Fruit fly (Drosophila melanogaster) whole organism, pupa: ENCODE data around the gene CG1532.

Experiments used
- CG12605 ChIP-seq: fragments of 200-800 bp; sonication (Bioruptor generic); IDR thresholded peaks from 2 replicates; pipeline ENCODE4 v1.3.6; 2022; ENCODE audit warnings: missing biosample characterization, missing genetic modification characterization
- CG14655 ChIP-seq: fragments of 200-800 bp; sonication (Bioruptor generic); optimal IDR thresholded peaks from 3 replicates; lab custom pipeline; 2017; ENCODE audit warnings: mild to moderate bottlenecking, missing biosample characterization, missing genetic modification reagents, missing genetic modification characterization
- CG15710 ChIP-seq: fragments of 200-800 bp; sonication (Bioruptor generic); optimal IDR thresholded peaks from 2 replicates; lab custom pipeline; 2018; ENCODE audit warnings: missing biosample characterization, mild to moderate bottlenecking, missing genetic modification characterization, moderate library complexity
- CG17806 ChIP-seq: fragments of 200-800 bp; sonication (Bioruptor generic); optimal IDR thresholded peaks from 2 replicates; lab custom pipeline; 2018; ENCODE audit warnings: missing biosample characterization, mild to moderate bottlenecking, missing genetic modification characterization, moderate library complexity
- CG4496 ChIP-seq: fragments of 200-800 bp; sonication (Bioruptor generic); IDR thresholded peaks from 3 replicates; pipeline ENCODE4 v1.3.6; 2022; ENCODE audit warnings: missing biosample characterization, missing genetic modification characterization
- CG8159 ChIP-seq: fragments of 200-800 bp; sonication (Bioruptor generic); optimal IDR thresholded peaks from 3 replicates; lab custom pipeline; 2018; ENCODE audit warnings: missing biosample characterization, mild to moderate bottlenecking, missing genetic modification characterization, moderate library complexity
- CG8301 ChIP-seq: fragments of 200-800 bp; sonication (Bioruptor generic); optimal IDR thresholded peaks from 2 replicates; lab custom pipeline; 2018; ENCODE audit warnings: missing biosample characterization, mild to moderate bottlenecking, missing genetic modification characterization
- CG9948 ChIP-seq: fragments of 200-800 bp; sonication (Bioruptor generic); optimal IDR thresholded peaks from 2 replicates; lab custom pipeline; 2018; ENCODE audit warnings: missing biosample characterization, mild to moderate bottlenecking, missing genetic modification characterization, moderate library complexity
- D1 ChIP-seq: fragments of 200-800 bp; sonication (Bioruptor generic); optimal IDR thresholded peaks from 2 replicates; lab custom pipeline; 2018; ENCODE audit warnings: missing biosample characterization, mild to moderate bottlenecking, missing genetic modification characterization, moderate library complexity
- EcR ChIP-seq: fragments of 200-800 bp; sonication (Bioruptor generic); optimal IDR thresholded peaks from 3 replicates; lab custom pipeline; 2019; ENCODE audit warnings: missing biosample characterization, missing genetic modification characterization, mild to moderate bottlenecking, moderate library complexity, missing genetic modification reagents
- Pif1A ChIP-seq: fragments of 200-800 bp; sonication (Bioruptor generic); optimal IDR thresholded peaks from 3 replicates; lab custom pipeline; 2016; ENCODE audit warnings: missing biosample characterization, missing genetic modification characterization
- Snoo ChIP-seq: fragments of 200-800 bp; sonication (Bioruptor generic); optimal IDR thresholded peaks from 3 replicates; lab custom pipeline; 2017; ENCODE audit warnings: missing biosample characterization, mild to moderate bottlenecking, missing genetic modification characterization, inconsistent platforms
- fd96Ca ChIP-seq: fragments of 200-800 bp; sonication (Bioruptor generic); IDR thresholded peaks from 3 replicates; pipeline ENCODE4 v1.3.6; 2022; ENCODE audit warnings: missing biosample characterization, missing genetic modification characterization
- rn ChIP-seq: fragments of 200-800 bp; sonication (Bioruptor generic); IDR thresholded peaks from 2 replicates; pipeline ENCODE4 v1.3.6; 2022; ENCODE audit warnings: missing biosample characterization, missing genetic modification characterization

DNA sequence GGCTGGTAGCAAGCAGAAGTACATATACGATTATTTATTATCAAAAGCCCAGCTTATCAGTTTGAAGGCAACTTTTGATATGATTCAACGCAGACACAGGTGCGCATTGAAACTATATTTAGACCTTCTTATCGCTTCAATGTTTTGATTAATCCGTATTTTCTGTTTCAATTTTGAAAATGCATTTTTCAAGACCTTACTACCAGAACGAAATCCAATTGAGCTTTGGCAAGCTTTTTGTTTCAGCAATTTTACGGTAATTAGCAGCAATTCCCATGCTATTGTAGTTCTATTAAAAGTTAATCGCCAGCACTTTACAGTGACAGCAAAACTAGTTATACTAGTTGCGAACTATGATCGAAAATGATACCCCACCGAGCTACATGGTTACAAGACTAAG, 13.7 kb upstream of the CG1532 start, which contains the start of gene Mgstl:
- TF ChIP-seq CG8159 (tag; lab: Kevin White, UChicago) (no peak), CG14655 (GFP tag; lab: Kevin White, UChicago) (no peak), CG15710 (tag; lab: Kevin White, UChicago) (no peak), Pif1A (no peak), fd96Ca (GFP tag; lab: Robert Waterston, UW) (no peak), CG9948 (tag; lab: Kevin White, UChicago) (no peak), CG17806 (no peak), CG12605 (GFP tag; lab: Robert Waterston, UW) (no peak), EcR (GFP tag; lab: Kevin White, UChicago) (no peak), CG4496 (GFP tag; lab: Robert Waterston, UW) (no peak), CG8301 (tag; lab: Kevin White, UChicago) (no peak), rn (GFP tag; lab: Robert Waterston, UW) (no peak), Snoo (tag; lab: Kevin White, UChicago) (no peak), D1 (tag; lab: Kevin White, UChicago) (no peak)
